Worm (Caenorhabditis elegans) whole organism, late embryonic: ENCODE data around the gene K04B12.2.

Experiments used
- C08G9.2 ChIP-seq: sonication (generic microtip); optimal IDR thresholded peaks from 2 replicates; lab custom pipeline; 2016; ENCODE audit warnings: mild to moderate bottlenecking, missing genetic modification characterization, moderate library complexity, missing compliant biosample characterization
- K09A11.1 ChIP-seq: sonication (generic microtip); optimal IDR thresholded peaks from 2 replicates; lab custom pipeline; 2017; ENCODE audit warnings: antibody characterized with exemption, mild to moderate bottlenecking, missing genetic modification characterization, missing compliant biosample characterization; ENCODE audit not compliant: insufficient read depth
- Y22D7AL.16 ChIP-seq: sonication (generic microtip); optimal IDR thresholded peaks from 2 replicates; lab custom pipeline; 2016; ENCODE audit warnings: missing genetic modification characterization, missing compliant biosample characterization
- ama-1 ChIP-seq: fragments of 150-350 bp; optimal IDR thresholded peaks from 2 replicates; lab custom pipeline; 2014
- ceh-14 ChIP-seq: sonication (generic microtip); optimal IDR thresholded peaks from 2 replicates; lab custom pipeline; 2016; ENCODE audit warnings: missing genotype, missing genetic modification characterization, missing compliant biosample characterization
- ceh-18 ChIP-seq: sonication (generic microtip); optimal IDR thresholded peaks from 2 replicates; lab custom pipeline; 2016; ENCODE audit warnings: missing genetic modification characterization, missing compliant biosample characterization
- ceh-2 ChIP-seq: sonication (generic microtip); optimal IDR thresholded peaks from 2 replicates; lab custom pipeline; 2016; ENCODE audit warnings: missing genotype, missing genetic modification characterization, missing compliant biosample characterization
- ceh-30 ChIP-seq: fragments of 150-350 bp; optimal IDR thresholded peaks from 2 replicates; lab custom pipeline; 2014; ENCODE audit warnings: missing biosample characterization, missing genetic modification characterization
- ceh-31 ChIP-seq: sonication (generic microtip); optimal IDR thresholded peaks from 2 replicates; lab custom pipeline; 2016; ENCODE audit warnings: missing genetic modification characterization, missing compliant biosample characterization
- ceh-34 ChIP-seq: sonication (generic microtip); optimal IDR thresholded peaks from 2 replicates; lab custom pipeline; 2016; ENCODE audit warnings: mild to moderate bottlenecking, missing genetic modification characterization, missing compliant biosample characterization
- ceh-45 ChIP-seq: fragments of 200-800 bp; sonication (Bioruptor generic); IDR thresholded peaks from 2 replicates; pipeline ENCODE4 v1.3.6; 2022; ENCODE audit warnings: missing genetic modification reagents, missing genetic modification characterization, missing compliant biosample characterization
- ceh-6 ChIP-seq: fragments of 200-800 bp; sonication (Bioruptor generic); optimal IDR thresholded peaks from 2 replicates; lab custom pipeline; 2018; ENCODE audit warnings: mild to moderate bottlenecking, missing genetic modification characterization, missing compliant biosample characterization
- che-1 ChIP-seq: sonication (generic microtip); optimal IDR thresholded peaks from 2 replicates; lab custom pipeline; 2016; ENCODE audit warnings: mild to moderate bottlenecking, missing genetic modification characterization, missing compliant biosample characterization
- dmd-4 ChIP-seq: sonication (generic microtip); optimal IDR thresholded peaks from 2 replicates; lab custom pipeline; 2016; ENCODE audit warnings: borderline replicate concordance, missing genetic modification characterization, missing compliant biosample characterization
- elt-2 ChIP-seq: sonication (generic microtip); optimal IDR thresholded peaks from 2 replicates; lab custom pipeline; 2016; ENCODE audit warnings: missing genetic modification reagents, missing genetic modification characterization, missing compliant biosample characterization
- ets-4 ChIP-seq: sonication (generic microtip); optimal IDR thresholded peaks from 2 replicates; lab custom pipeline; 2016; ENCODE audit warnings: missing genetic modification characterization, missing compliant biosample characterization
- eyg-1 ChIP-seq: sonication (generic microtip); optimal IDR thresholded peaks from 2 replicates; lab custom pipeline; 2016; ENCODE audit warnings: missing genotype, missing genetic modification characterization, missing compliant biosample characterization
- fkh-10 ChIP-seq: fragments of 150-350 bp; optimal IDR thresholded peaks from 2 replicates; lab custom pipeline; 2014; ENCODE audit warnings: missing biosample characterization, missing genetic modification reagents, missing genetic modification characterization
- gmeb-2 ChIP-seq: sonication (generic microtip); optimal IDR thresholded peaks from 2 replicates; lab custom pipeline; 2016; ENCODE audit warnings: missing genetic modification characterization, inconsistent platforms, missing compliant biosample characterization
- hlh-13 ChIP-seq: fragments of 200-800 bp; sonication (Bioruptor generic); optimal IDR thresholded peaks from 2 replicates; lab custom pipeline; 2018; ENCODE audit warnings: mild to moderate bottlenecking, missing genetic modification characterization, missing compliant biosample characterization
- hlh-30 ChIP-seq: sonication (generic microtip); optimal IDR thresholded peaks from 2 replicates; lab custom pipeline; 2017; ENCODE audit warnings: antibody characterized with exemption, missing genetic modification characterization, missing compliant biosample characterization; ENCODE audit not compliant: insufficient read depth
- hlh-6 ChIP-seq: sonication (generic microtip); optimal IDR thresholded peaks from 2 replicates; lab custom pipeline; 2016; ENCODE audit warnings: missing genotype, missing genetic modification characterization, missing compliant biosample characterization
- npax-4 ChIP-seq: sonication (generic microtip); optimal IDR thresholded peaks from 2 replicates; lab custom pipeline; 2016; ENCODE audit warnings: missing genetic modification characterization, missing compliant biosample characterization
- odd-2 ChIP-seq: sonication (generic microtip); optimal IDR thresholded peaks from 2 replicates; lab custom pipeline; 2017; ENCODE audit warnings: antibody characterized with exemption, mild to moderate bottlenecking, missing genetic modification characterization, missing compliant biosample characterization
- pax-1 ChIP-seq: fragments of 150-350 bp; optimal IDR thresholded peaks from 2 replicates; lab custom pipeline; 2014; ENCODE audit warnings: missing biosample characterization, missing genetic modification characterization
- pha-2 ChIP-seq: sonication (generic microtip); optimal IDR thresholded peaks from 2 replicates; lab custom pipeline; 2017; ENCODE audit warnings: mild to moderate bottlenecking, missing genetic modification characterization, missing compliant biosample characterization
- pha-4 ChIP-seq: fragments of 150-350 bp; optimal IDR thresholded peaks from 2 replicates; lab custom pipeline; 2018; ENCODE audit warnings: missing biosample characterization, missing genetic modification reagents, missing genetic modification characterization
- pqm-1 ChIP-seq: sonication (generic microtip); optimal IDR thresholded peaks from 2 replicates; lab custom pipeline; 2016; ENCODE audit warnings: missing genetic modification characterization, missing compliant biosample characterization
- sdc-2 ChIP-seq: sonication (generic microtip); optimal IDR thresholded peaks from 2 replicates; lab custom pipeline; 2016; ENCODE audit warnings: missing genotype, missing genetic modification characterization, missing compliant biosample characterization
- sox-2 ChIP-seq: fragments of 200-800 bp; sonication (Bioruptor generic); IDR thresholded peaks from 2 replicates; pipeline ENCODE4 v1.3.6; 2022; ENCODE audit warnings: missing genetic modification reagents, missing genetic modification characterization, missing compliant biosample characterization
- syd-9 ChIP-seq: sonication (generic microtip); optimal IDR thresholded peaks from 2 replicates; lab custom pipeline; 2016; ENCODE audit warnings: mild to moderate bottlenecking, missing genetic modification characterization, moderate library complexity, missing compliant biosample characterization
- tbx-2 ChIP-seq: sonication (generic microtip); optimal IDR thresholded peaks from 2 replicates; lab custom pipeline; 2016; ENCODE audit warnings: missing genetic modification characterization, missing compliant biosample characterization
- tbx-7 ChIP-seq: sonication (generic microtip); optimal IDR thresholded peaks from 2 replicates; lab custom pipeline; 2016; ENCODE audit warnings: missing genotype, missing genetic modification characterization, missing compliant biosample characterization
- ttx-3 ChIP-seq: sonication (generic microtip); optimal IDR thresholded peaks from 2 replicates; lab custom pipeline; 2016; ENCODE audit warnings: missing genetic modification reagents, missing genetic modification characterization, missing compliant biosample characterization
- unc-3 ChIP-seq, 2 experiments: fragments of 200-800 bp in 1 of 2; sonication (Bioruptor generic) in 1 of 2; sonication (generic microtip) in 1 of 2; conservative IDR thresholded peaks in 1 of 2; optimal IDR thresholded peaks in 1 of 2; 2 replicates each; pipeline versions ENCODE4 v1.3.6 to Lab custom; 2016 to 2022; ENCODE audit warnings: missing compliant biosample characterization in 2 of 2, missing genetic modification characterization in 2 of 2, missing genetic modification reagents in 1 of 2
- unc-55 ChIP-seq: sonication (generic microtip); optimal IDR thresholded peaks from 2 replicates; lab custom pipeline; 2017; ENCODE audit warnings: missing biosample characterization, missing genetic modification reagents, missing genetic modification characterization

Gene K04B12.2

ce11 chrII:14404741-14405488, 32.9 kb downstream of the K04B12.2 start (continued):
- TF ChIP-seq ttx-3 (tag; lab: Kevin White, UChicago) = no peak
- no peak for TF ChIP-seq pha-4 (tag; lab: Kevin White, UChicago)
- peak; percentile 12 for TF ChIP-seq eyg-1
- peak; percentile 74 for TF ChIP-seq sdc-2
- TF ChIP-seq Y22D7AL.16 (tag; lab: Kevin White, UChicago) = peak; percentile 21
- TF ChIP-seq ceh-31 (tag; lab: Kevin White, UChicago) = peak; percentile 96
- TF ChIP-seq ceh-34 (tag; lab: Kevin White, UChicago) = peak; percentile 95
- TF ChIP-seq pax-1 (tag; lab: Kevin White, UChicago) = peak; percentile 18
- peak; percentile 43 for TF ChIP-seq ceh-18 (tag; lab: Kevin White, UChicago)
- TF ChIP-seq ets-4 = peak; percentile 85
- no peak for TF ChIP-seq che-1 (tag; lab: Kevin White, UChicago)
- peak; percentile 45 for TF ChIP-seq C08G9.2 (tag; lab: Kevin White, UChicago)
- TF ChIP-seq syd-9 (tag; lab: Kevin White, UChicago) = no peak
- peak; percentile 95 for TF ChIP-seq unc-55 (GFP tag; lab: Kevin White, UChicago)
- peak; percentile 48 for TF ChIP-seq dmd-4
- peak; percentile 85 for TF ChIP-seq sox-2
- TF ChIP-seq ama-1 (lab: Kevin White, UChicago) = peak; percentile 21
- no peak for TF ChIP-seq npax-4 (tag; lab: Kevin White, UChicago)
- no peak for TF ChIP-seq K09A11.1 (tag; lab: Kevin White, UChicago)
- peak; percentile 36 for TF ChIP-seq pha-2 (tag; lab: Kevin White, UChicago)
- no peak for TF ChIP-seq fkh-10 (GFP tag; lab: Kevin White, UChicago)
- TF ChIP-seq ceh-14 (tag; lab: Kevin White, UChicago) = peak; percentile 74

- TF ChIP-seq ceh-14 (tag; lab: Kevin White, UChicago) (no peak), ceh-45 (GFP tag; lab: Robert Waterston, UW) (no peak), ttx-3 (tag; lab: Kevin White, UChicago) (no peak), hlh-30 (tag; lab: Kevin White, UChicago) (peak; percentile 44), hlh-6 (no peak), tbx-7 (tag; lab: Kevin White, UChicago) (no peak), gmeb-2 (tag; lab: Kevin White, UChicago) (no peak), ceh-6 (GFP tag; lab: Kevin White, UChicago) (no peak), pax-1 (tag; lab: Kevin White, UChicago) (peak; percentile 13), ceh-2 (tag; lab: Kevin White, UChicago) (no peak), fkh-10 (GFP tag; lab: Kevin White, UChicago) (no peak), hlh-13 (GFP tag; lab: Kevin White, UChicago) (no peak), odd-2 (tag; lab: Kevin White, UChicago) (no peak), eyg-1 (no peak), pha-4 (tag; lab: Kevin White, UChicago) (no peak), ets-4 (no peak), ama-1 (lab: Kevin White, UChicago) (peak; percentile 29), unc-3 (GFP tag; conservative IDR thresholded peaks at IDR 0.05; lab: Robert Waterston, UW) (no peak), unc-3 (tag; optimal IDR thresholded peaks at IDR 0.05; lab: Kevin White, UChicago) (no peak), pqm-1 (tag; lab: Kevin White, UChicago) (no peak)
- TF ChIP-seq, all 69 proteins: peak for 3
These were observed 33.5 kb downstream of the K04B12.2 start for ce11 chrII:14404266-14404665.

- TF ChIP-seq ceh-30 (no peak), tbx-2 (tag; lab: Kevin White, UChicago) (no peak), elt-2 (no peak), syd-9 (tag; lab: Kevin White, UChicago) (no peak), ceh-31 (tag; lab: Kevin White, UChicago) (no peak), sox-2 (no peak), ceh-6 (GFP tag; lab: Kevin White, UChicago) (no peak), sdc-2 (no peak)
These were observed 36.7 kb downstream of the K04B12.2 start for ce11 chrII:14401098-14401497.
